Fruit fly (Drosophila melanogaster): ENCODE results near the gene Pfdn5.
A peak's percentile ranks its signal among the peaks of the same experiment; 100 is the strongest.

The Pfdn5 gene

dm6 chr3R:22526353-22526907, 39.6 kb downstream of the Pfdn5 start (continued):
- no peak for TF ChIP-seq CG8924 (tag; optimal IDR thresholded peaks at IDR 0.05)
- TF ChIP-seq CG4424 (GFP tag; optimal IDR thresholded peaks at IDR 0.05), result peak; percentile 37
- TF ChIP-seq CG13296 (GFP tag; optimal IDR thresholded peaks at IDR 0.05), result no peak
- peak; percentile 36 for TF ChIP-seq D19A (tag; optimal IDR thresholded peaks at IDR 0.05)
- TF ChIP-seq Dp (GFP tag; optimal IDR thresholded peaks at IDR 0.05), result no peak
- no peak for TF ChIP-seq NC2β (GFP tag; optimal IDR thresholded peaks at IDR 0.05)
- TF ChIP-seq CG12071 (GFP tag; optimal IDR thresholded peaks at IDR 0.05), result no peak
- no peak for TF ChIP-seq kah (GFP tag; optimal IDR thresholded peaks at IDR 0.05)
- TF ChIP-seq croc (GFP tag; conservative IDR thresholded peaks at IDR 0.05), result no peak
- no peak for TF ChIP-seq pros (GFP tag; optimal IDR thresholded peaks at IDR 0.05)
- no peak for TF ChIP-seq psq (GFP tag; optimal IDR thresholded peaks at IDR 0.05)
- TF ChIP-seq CG17568 (GFP tag; optimal IDR thresholded peaks at IDR 0.05), result no peak
- TF ChIP-seq pfk (GFP tag; optimal IDR thresholded peaks at IDR 0.05), result no peak
- no peak for TF ChIP-seq CG7786 (GFP tag; optimal IDR thresholded peaks at IDR 0.05)
- peak; percentile 19 for TF ChIP-seq Antp (GFP tag; optimal IDR thresholded peaks at IDR 0.05)
- TF ChIP-seq CG3065 (GFP tag; optimal IDR thresholded peaks at IDR 0.05), result no peak
- TF ChIP-seq CG7963 (GFP tag; IDR thresholded peaks at IDR 0.05; ENCODE audit: partially characterized antibody), result no peak
- no peak for TF ChIP-seq Gsc (GFP tag; IDR thresholded peaks at IDR 0.05)
- TF ChIP-seq eve (GFP tag; optimal IDR thresholded peaks at IDR 0.05), result no peak
- peak; percentile 2 for TF ChIP-seq az2 (GFP tag; optimal IDR thresholded peaks at IDR 0.05)
- no peak for TF ChIP-seq sna (GFP tag; IDR thresholded peaks at IDR 0.05; ENCODE audit: partially characterized antibody)
- TF ChIP-seq sqz (GFP tag; optimal IDR thresholded peaks at IDR 0.05), result no peak
- 0 out of 2 replicates have a peak, but pooled peaks have one; percentile 27 for TF ChIP-seq CG4730 (GFP tag; IDR thresholded peaks at IDR 0.05)
- TF ChIP-seq maf-S (GFP tag; optimal IDR thresholded peaks at IDR 0.05), result no peak
- TF ChIP-seq Xbp1 (GFP tag; optimal IDR thresholded peaks at IDR 0.05), result peak; percentile 25
- no peak for TF ChIP-seq pan (optimal IDR thresholded peaks at IDR 0.05)
- peak in 1 of 2 experiments; percentile 59 for TF ChIP-seq pan (GFP tag; optimal IDR thresholded peaks at IDR 0.05 in 1 of 2, IDR thresholded peaks at IDR 0.05 in 1 of 2)
- no peak; the same call in 1 of the 2 replicates for TF ChIP-seq MBD-R2 (GFP tag; IDR thresholded peaks at IDR 0.05)
- no peak for TF ChIP-seq BEAF-32 (GFP tag; optimal IDR thresholded peaks at IDR 0.05)
- peak; percentile 37; the same call in 1 of the 3 replicates for TF ChIP-seq Optix (GFP tag; IDR thresholded peaks at IDR 0.05)
- no peak for TF ChIP-seq twi (tag; optimal IDR thresholded peaks at IDR 0.05)
- TF ChIP-seq CG30431 (GFP tag; optimal IDR thresholded peaks at IDR 0.05), result no peak
- no peak for TF ChIP-seq Lim3 (GFP tag; IDR thresholded peaks at IDR 0.05)
- TF ChIP-seq CG8944 (GFP tag; optimal IDR thresholded peaks at IDR 0.05), result no peak
- no peak for TF ChIP-seq CG4282 (GFP tag; optimal IDR thresholded peaks at IDR 0.05)
- TF ChIP-seq Dref (GFP tag; IDR thresholded peaks at IDR 0.05), result no peak
- TF ChIP-seq sob (GFP tag; IDR thresholded peaks at IDR 0.05), result no peak
- no peak for TF ChIP-seq slp2 (GFP tag; optimal IDR thresholded peaks at IDR 0.05)
- TF ChIP-seq otp (GFP tag; IDR thresholded peaks at IDR 0.05), result 0 out of 3 replicates have a peak, but pooled peaks have one; percentile 47
- TF ChIP-seq CG15601 (tag; optimal IDR thresholded peaks at IDR 0.05), result no peak
- TF ChIP-seq vfl (GFP tag; optimal IDR thresholded peaks at IDR 0.05), result no peak
- TF ChIP-seq Sin3A (optimal IDR thresholded peaks at IDR 0.05), result no peak
- no peak for TF ChIP-seq Ssrp (tag; optimal IDR thresholded peaks at IDR 0.05)
- no peak for TF ChIP-seq Elba2 (GFP tag; optimal IDR thresholded peaks at IDR 0.05)
- no peak for TF ChIP-seq CrebB (tag; optimal IDR thresholded peaks at IDR 0.05)
- no peak for TF ChIP-seq TFAM (GFP tag; optimal IDR thresholded peaks at IDR 0.05)
- peak; percentile 67 for TF ChIP-seq CG9727 (GFP tag; optimal IDR thresholded peaks at IDR 0.05)
- no peak for TF ChIP-seq chinmo (GFP tag; IDR thresholded peaks at IDR 0.05; ENCODE audit: partially characterized antibody)
- no peak for TF ChIP-seq tgo (GFP tag; IDR thresholded peaks at IDR 0.05)
- no peak for TF ChIP-seq CG33557 (GFP tag; optimal IDR thresholded peaks at IDR 0.05)
- 0 out of 2 replicates have a peak, but pooled peaks have one; percentile 24 for TF ChIP-seq ap (GFP tag; IDR thresholded peaks at IDR 0.05)
- TF ChIP-seq CG2116 (GFP tag; optimal IDR thresholded peaks at IDR 0.05), result no peak

Measured in whole organism, embryonic.